Worm (Caenorhabditis elegans) whole organism, L4 larva: ENCODE data around the gene gmap-1.
"Not testable (repeated sequence)": the region's sequence is repeated elsewhere in the genome, so short reads cannot be mapped to it uniquely, and the experiment has no call there.

Source experiments
- Y105C5A.15 ChIP-seq: fragments of 200-800 bp; sonication (Bioruptor generic); IDR thresholded peaks from 2 replicates; pipeline ENCODE4 v1.3.6; 2022; ENCODE audit warnings: missing genetic modification characterization, missing compliant biosample characterization
- ama-1 ChIP-seq: fragments of 150-350 bp; optimal IDR thresholded peaks from 2 replicates; lab custom pipeline; 2014; ENCODE audit warnings: inconsistent platforms, mixed read lengths
- ceh-20 ChIP-seq: fragments of 200-800 bp; sonication (Bioruptor generic); IDR thresholded peaks from 2 replicates; pipeline ENCODE4 v1.3.6; 2022; ENCODE audit warnings: missing genetic modification reagents, missing genetic modification characterization, missing compliant biosample characterization
- ceh-82 ChIP-seq: sonication (generic microtip); optimal IDR thresholded peaks from 2 replicates; lab custom pipeline; 2017; ENCODE audit warnings: missing biosample characterization, missing genetic modification characterization
- ctbp-1 ChIP-seq: fragments of 200-800 bp; sonication (Bioruptor generic); IDR thresholded peaks from 2 replicates; pipeline ENCODE4 v1.3.6; 2022; ENCODE audit warnings: missing genetic modification reagents, missing genetic modification characterization, missing compliant biosample characterization
- nhr-11 ChIP-seq: fragments of 150-350 bp; optimal IDR thresholded peaks from 2 replicates; lab custom pipeline; 2014; ENCODE audit warnings: missing biosample characterization, missing genetic modification characterization
- nhr-25 ChIP-seq: sonication (generic microtip); optimal IDR thresholded peaks from 2 replicates; lab custom pipeline; 2017; ENCODE audit warnings: missing genetic modification characterization, mild to moderate bottlenecking, missing compliant biosample characterization, antibody characterized with exemption, moderate library complexity, borderline replicate concordance; ENCODE audit not compliant: insufficient read depth
- nhr-76 ChIP-seq: fragments of 150-350 bp; optimal IDR thresholded peaks from 2 replicates; lab custom pipeline; 2014; ENCODE audit warnings: missing biosample characterization, missing genetic modification characterization

DNA sequence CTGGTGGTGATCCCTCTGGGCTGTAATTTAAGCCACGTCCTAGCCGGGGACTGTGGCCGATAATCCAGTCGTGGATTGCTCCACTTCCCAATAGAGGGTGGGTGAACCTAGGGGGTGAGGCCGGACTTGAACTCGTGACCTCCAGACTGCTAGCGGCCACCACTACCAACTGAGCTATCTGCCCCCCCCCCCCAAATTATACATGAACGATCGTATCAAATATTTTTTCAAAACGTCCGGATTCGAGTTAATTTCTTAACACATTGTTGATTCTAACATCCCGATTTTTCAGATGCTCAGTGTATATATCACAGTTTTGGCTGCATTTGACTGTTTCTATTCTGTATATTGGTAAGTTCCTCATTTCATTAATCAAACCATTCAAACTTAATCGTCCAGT lies 32.3 kb upstream of the gmap-1 start:
- TF ChIP-seq nhr-25 (tag; lab: Kevin White, UChicago); ceh-20 (GFP tag; lab: Robert Waterston, UW); Y105C5A.15 (GFP tag; lab: Robert Waterston, UW); nhr-11 (tag; lab: Kevin White, UChicago); ceh-82; ctbp-1; ama-1 (lab: Kevin White, UChicago); nhr-76 (tag; lab: Kevin White, UChicago): not testable (repeated sequence)
